Fruit fly (Drosophila melanogaster): ENCODE data around the gene Duba.

Gene Duba

dm6 chr3L:11582097-11582496, 27.2 kb downstream of the Duba start, which contains the start of gene CG33269:
Gene CG33269 (minus strand): TSS chr3L:11582197.
- TF ChIP-seq Smox (GFP tag; optimal IDR thresholded peaks at IDR 0.05) (no peak), fd59A (GFP tag; optimal IDR thresholded peaks at IDR 0.05) (no peak), achi (GFP tag; optimal IDR thresholded peaks at IDR 0.05) (no peak), eg (GFP tag; IDR thresholded peaks at IDR 0.05) (no peak), CG6854 (GFP tag; optimal IDR thresholded peaks at IDR 0.05) (no peak), CG3032 (tag; optimal IDR thresholded peaks at IDR 0.05) (no peak), fkh (GFP tag; optimal IDR thresholded peaks at IDR 0.05) (no peak), Ets21C (GFP tag; optimal IDR thresholded peaks at IDR 0.05) (no peak), Met (GFP tag; optimal IDR thresholded peaks at IDR 0.05) (no peak), CG6792 (GFP tag; optimal IDR thresholded peaks at IDR 0.05) (no peak), CG9139 (GFP tag; optimal IDR thresholded peaks at IDR 0.05) (no peak), Lpt (GFP tag; optimal IDR thresholded peaks at IDR 0.05) (no peak), Sox14 (GFP tag; optimal IDR thresholded peaks at IDR 0.05) (no peak), CG6808 (GFP tag; optimal IDR thresholded peaks at IDR 0.05) (no peak), CG11902 (GFP tag; optimal IDR thresholded peaks at IDR 0.05) (no peak), CG8119 (GFP tag; IDR thresholded peaks at IDR 0.05) (no peak)

dm6 chr3L:11580919-11581318, 28.3 kb downstream of the Duba start, which contains the start of gene CG43391:
Gene CG43391 (minus strand): TSS chr3L:11581019.
- no peak for TF ChIP-seq topi (GFP tag; optimal IDR thresholded peaks at IDR 0.05)
- TF ChIP-seq Eip78C (GFP tag), result no peak
- TF ChIP-seq CG6276 (GFP tag; optimal IDR thresholded peaks at IDR 0.05), result no peak
- TF ChIP-seq CG8319 (GFP tag; optimal IDR thresholded peaks at IDR 0.05), result no peak
- TF ChIP-seq Sox15 (GFP tag; optimal IDR thresholded peaks at IDR 0.05), result no peak
- no peak for TF ChIP-seq CG16779 (tag; optimal IDR thresholded peaks at IDR 0.05)
- TF ChIP-seq Blimp-1 (GFP tag; optimal IDR thresholded peaks at IDR 0.05), result no peak
- no peak for TF ChIP-seq salr (GFP tag; optimal IDR thresholded peaks at IDR 0.05)
- no peak for TF ChIP-seq Lpt (GFP tag; optimal IDR thresholded peaks at IDR 0.05)
- TF ChIP-seq CG6808 (GFP tag; optimal IDR thresholded peaks at IDR 0.05), result no peak
- TF ChIP-seq acj6 (GFP tag; optimal IDR thresholded peaks at IDR 0.05), result no peak
- TF ChIP-seq CG10669 (GFP tag; optimal IDR thresholded peaks at IDR 0.05), result no peak
- no peak for TF ChIP-seq CG11294 (GFP tag; IDR thresholded peaks at IDR 0.05)
- no peak for TF ChIP-seq achi (GFP tag; optimal IDR thresholded peaks at IDR 0.05)
- no peak for TF ChIP-seq Sox102F (GFP tag; optimal IDR thresholded peaks at IDR 0.05)
- TF ChIP-seq CG8632 (GFP tag; optimal IDR thresholded peaks at IDR 0.05), result no peak

dm6 chr3L:11579919-11580318, 29.3 kb downstream of the Duba start, which contains the start of gene CG43390:
Gene CG43390 (minus strand): TSS chr3L:11579950.
- TF ChIP-seq fkh (GFP tag; optimal IDR thresholded peaks at IDR 0.05) (peak; percentile 46), CG3919 (GFP tag; optimal IDR thresholded peaks at IDR 0.05) (no peak)

- TF ChIP-seq CG6276 (GFP tag; optimal IDR thresholded peaks at IDR 0.05) (no peak), CG10631 (GFP tag; optimal IDR thresholded peaks at IDR 0.05) (no peak), CG10669 (GFP tag; optimal IDR thresholded peaks at IDR 0.05) (no peak), CG3919 (GFP tag; optimal IDR thresholded peaks at IDR 0.05) (no peak), achi (GFP tag; optimal IDR thresholded peaks at IDR 0.05) (no peak), svp (GFP tag) (no peak), fd59A (GFP tag; optimal IDR thresholded peaks at IDR 0.05) (no peak), CG8119 (GFP tag; IDR thresholded peaks at IDR 0.05) (no peak), lz (GFP tag; optimal IDR thresholded peaks at IDR 0.05) (no peak), acj6 (GFP tag; optimal IDR thresholded peaks at IDR 0.05) (no peak), Eip75B (GFP tag; optimal IDR thresholded peaks at IDR 0.05) (no peak), Eip93F (GFP tag; optimal IDR thresholded peaks at IDR 0.05) (no peak), Hr38 (GFP tag; optimal IDR thresholded peaks at IDR 0.05) (no peak), Blimp-1 (GFP tag; optimal IDR thresholded peaks at IDR 0.05) (no peak)
Measured at dm6 chr3L:11578847-11579246, 30.4 kb downstream of the Duba start.

Measured in whole organism, prepupa.